Worm (Caenorhabditis elegans): Measurements from ENCODE around the gene F32D8.7.

The F32D8.7 gene

ce11 chrV:10940571-10940991 is 42.3 kb downstream of the F32D8.7 start (continued):
- TF ChIP-seq aly-2 (tag; optimal IDR thresholded peaks at IDR 0.05) (peak; percentile 6), snpc-4 (tag; optimal IDR thresholded peaks at IDR 0.05) (no peak), ces-1 (GFP tag; optimal IDR thresholded peaks at IDR 0.05) (no peak), lin-13 (GFP tag; optimal IDR thresholded peaks at IDR 0.05) (no peak), grh-1 (GFP tag; IDR thresholded peaks at IDR 0.05) (no peak), C04F5.9 (tag; optimal IDR thresholded peaks at IDR 0.05) (no peak), nhr-19 (GFP tag; conservative IDR thresholded peaks at IDR 0.05) (peak; percentile 66), elt-3 (tag; optimal IDR thresholded peaks at IDR 0.05) (peak in 3 of 6 experiments; percentile 19 to 83 (median 61)), nhr-11 (tag; optimal IDR thresholded peaks at IDR 0.05) (no peak), fkh-10 (GFP tag; optimal IDR thresholded peaks at IDR 0.05) (peak; percentile 18), lir-3 (tag; optimal IDR thresholded peaks at IDR 0.05; ENCODE audit: poor library complexity) (no peak), ceh-88 (GFP tag; IDR thresholded peaks at IDR 0.05) (no peak), xbp-1 (tag; optimal IDR thresholded peaks at IDR 0.05) (peak; percentile 24), egl-13 (tag; optimal IDR thresholded peaks at IDR 0.05) (no peak), hlh-17 (GFP tag; optimal IDR thresholded peaks at IDR 0.05; ENCODE audit: borderline replicate concordance) (no peak), snu-23 (GFP tag; optimal IDR thresholded peaks at IDR 0.05) (peak; percentile 78), ztf-11 (tag; optimal IDR thresholded peaks at IDR 0.05) (no peak), tbx-2 (tag; optimal IDR thresholded peaks at IDR 0.05) (peak; percentile 24), ceh-8 (GFP tag; optimal IDR thresholded peaks at IDR 0.05) (no peak), hlh-4 (tag; optimal IDR thresholded peaks at IDR 0.05) (no peak), blmp-1 (tag; optimal IDR thresholded peaks at IDR 0.05) (peak; percentile 93), pag-3 (tag; optimal IDR thresholded peaks at IDR 0.05; ENCODE audit: borderline replicate concordance, insufficient read depth) (no peak), unc-30 (tag; optimal IDR thresholded peaks at IDR 0.05) (no peak), ceh-90 (tag; optimal IDR thresholded peaks at IDR 0.05) (peak; percentile 14), skn-1 (tag; optimal IDR thresholded peaks at IDR 0.05) (peak; percentile 66), fos-1 (tag; optimal IDR thresholded peaks at IDR 0.05) (peak; percentile 62), nhr-237 (tag; optimal IDR thresholded peaks at IDR 0.05) (no peak), nhr-77 (tag; optimal IDR thresholded peaks at IDR 0.05) (peak; percentile 79), elt-2 (tag; optimal IDR thresholded peaks at IDR 0.05) (peak; percentile 95), jun-1 (tag; optimal IDR thresholded peaks at IDR 0.05) (peak; percentile 62), irx-1 (tag; optimal IDR thresholded peaks at IDR 0.05) (no peak)

- no peak for TF ChIP-seq nhr-11 (tag; optimal IDR thresholded peaks at IDR 0.05)
- no peak for TF ChIP-seq lsy-2 (tag; optimal IDR thresholded peaks at IDR 0.05)
- no peak for TF ChIP-seq mab-9 (GFP tag; IDR thresholded peaks at IDR 0.05)
- TF ChIP-seq C16A3.4 (tag; optimal IDR thresholded peaks at IDR 0.05): no peak
- no peak for TF ChIP-seq C34B4.2 (tag; optimal IDR thresholded peaks at IDR 0.05)
- no peak for TF ChIP-seq lin-13 (GFP tag; optimal IDR thresholded peaks at IDR 0.05)
- no peak for TF ChIP-seq nhr-90 (tag; optimal IDR thresholded peaks at IDR 0.05; ENCODE audit: poor library complexity)
Observed at ce11 chrV:10941150-10941549, 42.9 kb downstream of the F32D8.7 start, which contains the start of gene F17C11.26. TSS of gene F17C11.26 (plus strand) at chrV:10941450.

DNA sequence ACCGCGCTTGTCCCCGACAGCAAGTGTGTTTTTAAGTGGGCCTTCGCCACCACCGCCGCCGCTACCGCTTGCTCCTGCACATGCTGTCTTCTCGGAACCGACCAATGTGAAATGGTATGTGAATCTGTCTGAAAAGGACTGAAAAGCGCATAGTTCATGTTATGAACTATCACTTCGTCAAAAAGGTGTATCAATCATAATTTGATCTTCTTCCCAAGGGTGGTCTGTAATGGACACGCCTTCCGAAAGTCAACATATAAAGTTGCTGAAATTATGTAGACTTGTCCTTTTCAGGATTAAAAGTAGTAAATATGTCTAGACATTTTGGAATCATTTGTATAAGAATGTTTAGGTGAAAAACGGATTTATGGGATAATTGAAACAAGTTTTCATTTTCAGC is 43.9 kb downstream of the F32D8.7 start, which contains the start of gene zip-9:
Gene zip-9 (plus strand): TSS at position 301 of the 400 bp plus-strand sequence.
- TF ChIP-seq nhr-71 (tag; optimal IDR thresholded peaks at IDR 0.05) (no peak), fos-1 (tag; optimal IDR thresholded peaks at IDR 0.05) (no peak), nhr-47 (tag; optimal IDR thresholded peaks at IDR 0.05) (no peak), efl-1 (optimal IDR thresholded peaks at IDR 0.05) (no peak), efl-1 (GFP tag; optimal IDR thresholded peaks at IDR 0.05 in 1 of 2) (peak in 1 of 2 experiments; percentile 20), ceh-82 (tag; optimal IDR thresholded peaks at IDR 0.05) (no peak), nhr-84 (tag; optimal IDR thresholded peaks at IDR 0.05) (no peak), ama-1 (optimal IDR thresholded peaks at IDR 0.05) (no peak), aly-2 (tag; optimal IDR thresholded peaks at IDR 0.05) (no peak)
